Fruit fly (Drosophila melanogaster): ENCODE results near the gene CG17162.

CG17162 gene

DNA sequence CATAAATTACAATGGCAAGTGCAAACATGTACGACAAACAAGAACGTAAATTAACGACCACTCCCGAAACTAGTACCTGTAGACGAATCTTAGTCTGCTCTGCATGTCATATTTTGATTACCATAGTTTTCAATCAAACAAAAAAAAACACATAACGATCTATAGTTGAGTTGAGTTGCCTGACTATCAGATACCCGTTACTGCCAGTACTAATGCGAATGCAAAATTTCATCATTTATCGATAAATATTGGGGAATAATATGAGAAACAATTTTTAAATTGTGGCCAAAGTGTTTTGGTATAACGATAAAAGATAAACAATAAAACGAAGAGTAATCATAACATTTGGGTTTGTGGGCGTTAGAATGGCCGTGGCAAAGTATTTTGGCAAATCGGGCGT is 6.1 kb downstream of the CG17162 start:
- TF ChIP-seq rn (GFP tag; IDR thresholded peaks at IDR 0.05) (no peak), CG34367 (tag; optimal IDR thresholded peaks at IDR 0.05) (no peak), CG4496 (GFP tag; IDR thresholded peaks at IDR 0.05) (no peak), CG9948 (tag; optimal IDR thresholded peaks at IDR 0.05) (no peak), Ets98B (GFP tag; IDR thresholded peaks at IDR 0.05) (no peak), D1 (tag; optimal IDR thresholded peaks at IDR 0.05) (no peak), CG13204 (GFP tag; optimal IDR thresholded peaks at IDR 0.05) (no peak), EcR (GFP tag; optimal IDR thresholded peaks at IDR 0.05) (no peak), CG8159 (tag; optimal IDR thresholded peaks at IDR 0.05) (no peak), CG10348 (GFP tag; IDR thresholded peaks at IDR 0.05) (no peak), fd96Ca (GFP tag; IDR thresholded peaks at IDR 0.05) (no peak), gl (tag; optimal IDR thresholded peaks at IDR 0.05) (no peak), CG8301 (tag; optimal IDR thresholded peaks at IDR 0.05) (no peak), CG14655 (GFP tag; optimal IDR thresholded peaks at IDR 0.05) (no peak), CG17806 (tag; optimal IDR thresholded peaks at IDR 0.05) (no peak), Pif1A (GFP tag; optimal IDR thresholded peaks at IDR 0.05) (no peak), Pif1B (GFP tag; optimal IDR thresholded peaks at IDR 0.05) (no peak), CG15710 (tag; optimal IDR thresholded peaks at IDR 0.05) (no peak), CG12605 (GFP tag; IDR thresholded peaks at IDR 0.05) (no peak)

DNA sequence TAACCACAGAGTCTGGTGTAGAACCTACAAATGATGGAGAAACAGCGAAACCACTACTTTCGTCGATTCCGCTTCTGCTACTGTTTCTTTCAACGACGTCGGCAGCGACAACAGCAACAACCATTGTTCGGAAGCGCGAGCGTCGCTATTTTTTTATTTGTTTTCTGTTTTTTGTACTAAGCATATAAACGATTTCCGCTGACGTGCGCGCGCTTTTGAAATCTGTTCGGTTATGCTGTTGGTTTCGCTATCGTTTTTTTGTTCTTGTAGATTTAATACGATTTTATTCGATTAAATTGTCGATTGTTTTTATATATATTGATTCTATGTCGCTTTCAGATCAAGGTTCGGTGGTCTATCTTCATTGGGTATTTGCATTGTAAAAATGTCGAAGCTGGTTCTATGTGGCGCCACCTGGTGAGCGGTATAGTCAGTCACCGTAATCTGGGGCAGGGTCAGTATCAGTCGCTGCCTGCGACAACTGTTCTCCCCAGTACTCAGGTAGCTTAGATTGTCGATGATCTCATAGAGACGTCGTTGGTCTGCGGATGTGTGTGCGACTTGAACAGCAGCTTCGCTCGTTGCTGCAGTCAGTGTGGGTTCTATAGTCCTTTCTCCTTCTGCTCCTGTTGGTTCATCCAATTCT is 7.3 kb downstream of the CG17162 start:
- no peak for TF ChIP-seq CG17806 (tag; optimal IDR thresholded peaks at IDR 0.05)
- no peak for TF ChIP-seq Ets98B (GFP tag; IDR thresholded peaks at IDR 0.05)
- TF ChIP-seq Pif1A (GFP tag; optimal IDR thresholded peaks at IDR 0.05), result no peak
- no peak for TF ChIP-seq D1 (tag; optimal IDR thresholded peaks at IDR 0.05)

DNA sequence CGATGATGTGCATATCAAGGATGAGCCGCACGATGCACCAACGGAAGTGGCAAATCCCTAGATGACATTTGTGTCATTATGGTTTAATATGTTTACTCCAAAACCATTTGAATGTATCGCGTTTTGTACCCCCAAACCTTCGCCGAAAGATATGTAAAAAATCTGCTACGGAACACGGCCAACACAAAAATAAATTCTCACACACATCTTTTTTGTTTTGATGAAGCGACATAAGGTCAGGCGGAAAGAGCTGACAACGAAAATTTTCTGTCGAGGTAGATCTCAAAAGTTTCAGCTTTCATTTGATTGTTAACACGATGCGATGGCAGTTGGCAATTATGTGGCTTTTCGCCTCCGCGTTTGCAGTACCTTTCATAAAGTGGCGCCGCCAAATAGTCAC is 12.2 kb downstream of the CG17162 start, which contains the start of gene CG17169:
Gene CG17169 (plus strand): TSS at position 301 of the 400 bp plus-strand sequence.
- TF ChIP-seq CG8301 (tag; optimal IDR thresholded peaks at IDR 0.05) (no peak), Snoo (tag; optimal IDR thresholded peaks at IDR 0.05) (no peak), Pif1A (GFP tag; optimal IDR thresholded peaks at IDR 0.05) (no peak), CG13204 (GFP tag; optimal IDR thresholded peaks at IDR 0.05) (no peak), CG17806 (tag; optimal IDR thresholded peaks at IDR 0.05) (no peak), Ets98B (GFP tag; IDR thresholded peaks at IDR 0.05) (no peak), rn (GFP tag; IDR thresholded peaks at IDR 0.05) (no peak), CG9948 (tag; optimal IDR thresholded peaks at IDR 0.05) (no peak), CG15710 (tag; optimal IDR thresholded peaks at IDR 0.05) (no peak), Pif1B (GFP tag; optimal IDR thresholded peaks at IDR 0.05) (no peak), CG34367 (tag; optimal IDR thresholded peaks at IDR 0.05) (no peak), CG32121 (GFP tag; IDR thresholded peaks at IDR 0.05) (no peak), CG12605 (GFP tag; IDR thresholded peaks at IDR 0.05) (no peak), CG4496 (GFP tag; IDR thresholded peaks at IDR 0.05) (no peak), CG8159 (tag; optimal IDR thresholded peaks at IDR 0.05) (no peak), EcR (GFP tag; optimal IDR thresholded peaks at IDR 0.05) (no peak), CG14655 (GFP tag; optimal IDR thresholded peaks at IDR 0.05) (no peak), gl (tag; optimal IDR thresholded peaks at IDR 0.05) (no peak)

DNA sequence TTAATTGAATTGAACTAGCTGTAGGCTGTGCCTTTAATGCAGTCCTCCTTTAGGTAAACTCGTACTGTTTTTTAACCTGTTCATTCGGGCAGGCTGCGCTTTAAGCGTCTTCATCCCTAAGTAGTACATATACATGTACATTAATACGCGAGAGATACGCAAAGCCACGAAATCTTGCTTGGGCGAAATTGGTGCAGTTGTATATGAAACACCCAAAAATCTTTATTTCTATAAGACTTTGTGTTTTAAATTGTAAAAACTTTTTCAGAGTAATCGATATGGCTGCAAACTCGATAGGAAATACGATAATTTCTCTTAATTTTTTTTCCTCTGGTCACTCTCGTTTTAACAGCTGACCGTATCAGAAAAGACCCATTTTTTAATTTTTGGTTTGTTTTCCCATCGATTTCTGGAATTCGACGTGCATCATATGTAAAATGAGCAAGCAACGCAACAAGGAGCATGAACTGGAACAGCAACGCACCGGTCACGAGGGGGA is 14.1 kb downstream of the CG17162 start, which contains the start of the genes CG17163 and CG17168:
Gene CG17163 (minus strand): TSS at position 303 of the 499 bp plus-strand sequence.
Gene CG17168 (plus strand): TSS at position 332 of the 499 bp plus-strand sequence.
- TF ChIP-seq CG4496 (GFP tag; IDR thresholded peaks at IDR 0.05) (no peak), Pif1A (GFP tag; optimal IDR thresholded peaks at IDR 0.05) (no peak), CG8159 (tag; optimal IDR thresholded peaks at IDR 0.05) (no peak), CG13204 (GFP tag; optimal IDR thresholded peaks at IDR 0.05) (no peak), EcR (GFP tag; optimal IDR thresholded peaks at IDR 0.05) (no peak), CG8301 (tag; optimal IDR thresholded peaks at IDR 0.05) (no peak)

DNA sequence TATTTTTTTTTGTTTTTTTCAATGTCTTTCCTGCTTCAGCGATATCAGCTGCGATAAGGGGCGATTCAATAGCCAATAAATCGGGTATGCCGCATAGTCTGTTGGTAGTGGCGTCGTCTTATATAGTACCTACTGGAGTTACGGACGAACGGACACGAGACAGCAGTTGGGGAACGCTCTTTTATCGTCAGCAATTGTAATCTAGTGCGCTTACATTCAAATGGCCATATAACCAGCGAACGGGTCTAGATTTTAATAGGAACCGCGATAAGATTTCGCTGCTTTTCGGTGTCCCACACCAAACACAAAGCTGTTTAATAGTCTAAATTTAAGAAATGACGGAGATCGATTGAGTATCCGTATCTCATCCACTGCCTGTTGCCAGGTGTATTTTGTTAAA is 23.1 kb downstream of the CG17162 start:
- TF ChIP-seq Pif1B (GFP tag; optimal IDR thresholded peaks at IDR 0.05), result no peak
- no peak for TF ChIP-seq rn (GFP tag; IDR thresholded peaks at IDR 0.05)
- no peak for TF ChIP-seq EcR (GFP tag; optimal IDR thresholded peaks at IDR 0.05)
- no peak for TF ChIP-seq Pif1A (GFP tag; optimal IDR thresholded peaks at IDR 0.05)

DNA sequence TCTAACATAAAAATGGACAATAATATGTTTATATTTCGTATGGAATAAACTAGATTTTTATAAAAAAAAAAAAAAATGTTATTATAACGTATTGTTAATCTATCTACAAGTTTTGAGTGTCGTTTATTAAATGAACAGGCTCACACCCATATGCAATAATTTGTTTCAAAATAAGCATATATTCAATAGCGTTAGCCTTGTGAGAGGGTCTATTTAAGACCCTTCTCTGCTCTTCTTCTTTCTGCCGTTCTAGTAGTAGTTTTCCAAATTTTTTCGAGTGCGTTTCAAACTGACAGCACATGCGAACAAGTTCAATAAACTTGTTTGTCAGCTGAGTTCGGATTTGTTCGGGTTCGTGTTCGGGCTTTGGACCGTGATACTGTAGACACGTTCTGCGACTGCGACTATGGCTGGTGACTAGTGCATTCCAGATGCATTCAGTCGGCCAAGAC is 25.3 kb downstream of the CG17162 start:
- TF ChIP-seq CG17806 (tag; optimal IDR thresholded peaks at IDR 0.05) (peak; percentile 10), Snoo (tag; optimal IDR thresholded peaks at IDR 0.05) (peak; percentile 29), Pif1A (GFP tag; optimal IDR thresholded peaks at IDR 0.05) (peak; percentile 12), Pif1B (GFP tag; optimal IDR thresholded peaks at IDR 0.05) (peak; percentile 53), CG8301 (tag; optimal IDR thresholded peaks at IDR 0.05) (peak; percentile 54), gl (tag; optimal IDR thresholded peaks at IDR 0.05) (no peak), Ets98B (GFP tag; IDR thresholded peaks at IDR 0.05) (no peak), rn (GFP tag; IDR thresholded peaks at IDR 0.05) (no peak), CG14655 (GFP tag; optimal IDR thresholded peaks at IDR 0.05) (peak; percentile 80), CG34367 (tag; optimal IDR thresholded peaks at IDR 0.05) (peak; percentile 3), CG32121 (GFP tag; IDR thresholded peaks at IDR 0.05) (no peak), CG8159 (tag; optimal IDR thresholded peaks at IDR 0.05) (peak; percentile 39), CG12605 (GFP tag; IDR thresholded peaks at IDR 0.05) (no peak), CG10348 (GFP tag; IDR thresholded peaks at IDR 0.05) (no peak), CG13204 (GFP tag; optimal IDR thresholded peaks at IDR 0.05) (no peak), fd96Ca (GFP tag; IDR thresholded peaks at IDR 0.05) (no peak), D1 (tag; optimal IDR thresholded peaks at IDR 0.05) (no peak), CG15710 (tag; optimal IDR thresholded peaks at IDR 0.05) (peak; percentile 23), CG9948 (tag; optimal IDR thresholded peaks at IDR 0.05) (peak; percentile 53), CG4496 (GFP tag; IDR thresholded peaks at IDR 0.05) (no peak; the same call in 2 of the 3 replicates), EcR (GFP tag; optimal IDR thresholded peaks at IDR 0.05) (peak; percentile 55)

All from whole organism, pupa.